Fruit fly (Drosophila melanogaster): ENCODE data around the gene SF1.

SF1 gene

DNA sequence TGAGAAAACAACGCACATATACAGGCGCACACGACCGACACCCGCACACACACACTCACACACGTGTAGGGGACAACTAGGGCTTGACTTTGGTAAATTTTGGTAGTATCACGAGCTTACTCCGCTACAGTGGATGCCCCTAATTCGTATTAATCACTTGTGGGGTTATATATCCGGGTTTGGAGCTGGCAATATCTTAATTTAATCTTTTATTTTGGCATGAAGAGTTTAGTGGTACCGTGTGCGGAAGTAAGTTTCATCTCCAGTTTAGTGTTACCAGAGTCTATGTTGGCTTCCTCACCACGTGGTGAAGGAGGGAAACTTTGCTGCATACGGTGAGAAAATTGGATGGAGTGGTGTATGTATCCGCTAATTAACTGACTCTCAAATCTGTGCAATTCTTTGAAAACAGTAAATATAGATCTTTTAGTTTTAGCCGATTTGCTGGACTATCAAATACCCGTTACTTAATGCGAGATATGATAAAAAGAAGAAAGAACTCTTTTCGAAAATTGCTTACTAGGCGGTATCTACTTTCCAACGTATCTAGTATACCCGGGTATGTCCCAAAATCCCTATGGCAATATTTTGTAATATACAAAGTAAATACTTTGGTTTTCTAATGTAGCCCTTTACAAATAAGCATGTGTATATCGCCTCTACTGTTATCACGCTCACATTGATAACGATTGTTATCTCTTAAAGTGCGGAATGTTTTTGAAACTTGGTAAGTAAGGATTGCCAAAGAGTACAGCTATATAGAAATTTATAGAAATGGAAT is 5.7 kb upstream of the SF1 start, which contains the start of the genes CG5823 and P5cr-2 (continued):
- peak; percentile 20 for TF ChIP-seq CG6254 (GFP tag; optimal IDR thresholded peaks at IDR 0.05)
- peak; percentile 77 for TF ChIP-seq Bteb2 (GFP tag; optimal IDR thresholded peaks at IDR 0.05)
- no peak for TF ChIP-seq CG10959 (GFP tag; IDR thresholded peaks at IDR 0.05)
- no peak for TF ChIP-seq hth (optimal IDR thresholded peaks at IDR 0.05)
- TF ChIP-seq twi (tag; optimal IDR thresholded peaks at IDR 0.05): peak; percentile 35
- TF ChIP-seq nerfin-1 (tag; optimal IDR thresholded peaks at IDR 0.05): peak; percentile 6
- TF ChIP-seq wek (GFP tag; optimal IDR thresholded peaks at IDR 0.05): peak; percentile 33
- no peak for TF ChIP-seq vfl (GFP tag; optimal IDR thresholded peaks at IDR 0.05)
- peak; percentile 76 for TF ChIP-seq HmgD (GFP tag; optimal IDR thresholded peaks at IDR 0.05)
- no peak for TF ChIP-seq CG7839 (tag; optimal IDR thresholded peaks at IDR 0.05)
- TF ChIP-seq CG9817 (tag; optimal IDR thresholded peaks at IDR 0.05): no peak
- peak; percentile 63 for TF ChIP-seq CG2116 (GFP tag; optimal IDR thresholded peaks at IDR 0.05)
- no peak for TF ChIP-seq nom (GFP tag; optimal IDR thresholded peaks at IDR 0.05)
- TF ChIP-seq gsb (GFP tag; IDR thresholded peaks at IDR 0.05): no peak
- no peak for TF ChIP-seq CG11085 (GFP tag; IDR thresholded peaks at IDR 0.05)
- peak; percentile 58 for TF ChIP-seq CG34422 (GFP tag; IDR thresholded peaks at IDR 0.05)
- TF ChIP-seq B-H2 (GFP tag; optimal IDR thresholded peaks at IDR 0.05): peak; percentile 38
- no peak for TF ChIP-seq zfh2 (GFP tag; optimal IDR thresholded peaks at IDR 0.05)
- TF ChIP-seq BEAF-32 (GFP tag; optimal IDR thresholded peaks at IDR 0.05): peak; percentile 69
- peak; percentile 75 for TF ChIP-seq CG10209 (GFP tag; optimal IDR thresholded peaks at IDR 0.05)
- peak; percentile 20 for TF ChIP-seq Vsx1 (GFP tag; optimal IDR thresholded peaks at IDR 0.05)
- TF ChIP-seq btn (GFP tag; optimal IDR thresholded peaks at IDR 0.05): peak; percentile 41
- peak; percentile 59 for TF ChIP-seq sna (GFP tag; IDR thresholded peaks at IDR 0.05; ENCODE audit: partially characterized antibody)
- no peak for TF ChIP-seq H15 (GFP tag; IDR thresholded peaks at IDR 0.05)
- peak; percentile 11 for TF ChIP-seq gem (tag; optimal IDR thresholded peaks at IDR 0.05)
- peak; percentile 89 for TF ChIP-seq Ets65A (GFP tag)
- no peak for TF ChIP-seq salm (tag; optimal IDR thresholded peaks at IDR 0.05)
- peak; percentile 41; the same call in 1 of the 2 replicates for TF ChIP-seq dimm (GFP tag; IDR thresholded peaks at IDR 0.05)
- TF ChIP-seq prd (optimal IDR thresholded peaks at IDR 0.05): no peak
- peak; percentile 49 for TF ChIP-seq prd (GFP tag; IDR thresholded peaks at IDR 0.05)
- peak; percentile 92 for TF ChIP-seq cg (GFP tag; optimal IDR thresholded peaks at IDR 0.05)
- peak; percentile 56 for TF ChIP-seq tio (GFP tag; optimal IDR thresholded peaks at IDR 0.05)
- no peak for TF ChIP-seq CG32767 (GFP tag; IDR thresholded peaks at IDR 0.05)
- TF ChIP-seq H2.0 (GFP tag; IDR thresholded peaks at IDR 0.05): no peak
- TF ChIP-seq HLH4C (GFP tag; IDR thresholded peaks at IDR 0.05; ENCODE audit: partially characterized antibody): peak; percentile 60; the same call in 2 of the 3 replicates
- peak; percentile 46 for TF ChIP-seq CG10267 (tag; optimal IDR thresholded peaks at IDR 0.05)
- peak; percentile 60 for TF ChIP-seq Asciz (GFP tag; optimal IDR thresholded peaks at IDR 0.05)
- no peak for TF ChIP-seq Six4 (GFP tag; optimal IDR thresholded peaks at IDR 0.05)
- peak; percentile 1; the same call in 1 of the 4 replicates for TF ChIP-seq Gug (GFP tag; IDR thresholded peaks at IDR 0.05)
- TF ChIP-seq CG1602 (GFP tag; optimal IDR thresholded peaks at IDR 0.05): peak; percentile 39
- no peak for TF ChIP-seq br (optimal IDR thresholded peaks at IDR 0.05)
- TF ChIP-seq CG11504 (tag; optimal IDR thresholded peaks at IDR 0.05): peak; percentile 47
- no peak for TF ChIP-seq CG14965 (GFP tag; optimal IDR thresholded peaks at IDR 0.05; ENCODE audit: borderline replicate concordance)
- TF ChIP-seq CG12942 (GFP tag; optimal IDR thresholded peaks at IDR 0.05): peak; percentile 47
- peak; percentile 52 for TF ChIP-seq CG9609 (GFP tag; optimal IDR thresholded peaks at IDR 0.05)
- no peak for TF ChIP-seq CG4404 (GFP tag; IDR thresholded peaks at IDR 0.05)
- no peak for TF ChIP-seq CG10979 (tag; optimal IDR thresholded peaks at IDR 0.05)
- TF ChIP-seq gcm (GFP tag; optimal IDR thresholded peaks at IDR 0.05): no peak
- TF ChIP-seq CG6765 (GFP tag; optimal IDR thresholded peaks at IDR 0.05): peak; percentile 9
- TF ChIP-seq CG4617 (GFP tag; optimal IDR thresholded peaks at IDR 0.05; ENCODE audit: borderline replicate concordance): peak; percentile 96
